Fruit fly (Drosophila melanogaster) whole organism, wandering third instar larva: ENCODE data around the gene Vha16-2.

Source experiments
- Abd-B ChIP-seq: fragments of >200 bp; optimal IDR thresholded peaks from 2 replicates; lab custom pipeline; 2017; ENCODE audit warnings: missing biosample characterization, missing genetic modification characterization
- GATAd ChIP-seq: sonication (Bioruptor generic); optimal IDR thresholded peaks from 2 replicates; lab custom pipeline; 2016; ENCODE audit warnings: missing biosample characterization, missing genetic modification characterization
- Hnf4 ChIP-seq: fragments of 200-800 bp; sonication (Bioruptor generic); optimal IDR thresholded peaks from 2 replicates; lab custom pipeline; 2016; ENCODE audit warnings: missing biosample characterization, mild to moderate bottlenecking, missing genetic modification characterization
- Myc ChIP-seq: fragments of >200 bp; optimal IDR thresholded peaks from 2 replicates; lab custom pipeline; 2017
- Vsx2 ChIP-seq: fragments of 200-300, 225-300 bp; sonication (Bioruptor generic); optimal IDR thresholded peaks from 2 replicates; lab custom pipeline; 2018; ENCODE audit warnings: missing biosample characterization, missing genetic modification characterization; ENCODE audit not compliant: partially characterized antibody
- br ChIP-seq: fragments of 200-800 bp; sonication (Bioruptor generic); optimal IDR thresholded peaks from 2 replicates; lab custom pipeline; 2016; ENCODE audit warnings: missing biosample characterization, missing genetic modification characterization
- foxo ChIP-seq, 2 experiments: fragments of 200-800 bp; sonication (Bioruptor generic); optimal IDR thresholded peaks; 2 replicates in 1 of 2; 3 replicates in 1 of 2; lab custom pipeline; 2016 to 2017; ENCODE audit warnings: missing biosample characterization in 2 of 2, missing genetic modification characterization in 2 of 2
- pan ChIP-seq: fragments of >200 bp; optimal IDR thresholded peaks from 2 replicates; lab custom pipeline; 2017
- sv ChIP-seq: fragments of 200-800 bp; sonication (Bioruptor generic); optimal IDR thresholded peaks from 3 replicates; lab custom pipeline; 2016; ENCODE audit warnings: missing biosample characterization, missing genetic modification characterization

DNA sequence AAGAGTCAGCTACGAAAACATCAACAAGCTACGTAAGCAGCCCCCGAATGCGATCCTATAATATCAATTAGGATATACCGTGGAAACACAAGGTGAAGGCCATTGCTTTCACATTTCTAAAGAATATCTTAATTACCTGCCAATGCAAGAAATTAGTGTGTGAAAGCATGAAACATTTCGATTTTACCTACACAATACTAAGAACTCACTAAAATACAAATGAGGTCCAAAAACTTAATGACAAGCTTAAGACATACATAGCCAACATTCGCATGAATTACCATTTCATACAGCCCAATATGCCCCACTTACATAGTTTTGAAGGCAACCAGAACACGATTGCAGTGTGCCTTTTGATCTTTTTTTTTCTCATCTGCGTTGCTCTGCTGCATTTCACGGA lies 45.1 kb upstream of the Vha16-2 start:
- TF ChIP-seq br (no peak), Myc (lab: Kevin White, UChicago) (no peak), foxo (GFP tag; optimal IDR thresholded peaks at IDR 0.05; lab: Kevin White, UChicago) (no peak), Abd-B (GFP tag; lab: Kevin White, UChicago) (no peak), Hnf4 (GFP tag; lab: Kevin White, UChicago) (no peak), pan (lab: Kevin White, UChicago) (no peak), sv (GFP tag; lab: Kevin White, UChicago) (no peak), GATAd (GFP tag; lab: Kevin White, UChicago) (no peak), Vsx2 (GFP tag; lab: Kevin White, UChicago) (no peak)
